Worm (Caenorhabditis elegans) whole organism, midembryonic: ENCODE measurements around the gene C39E9.12.

Experiments used
- T22C8.4 ChIP-seq: fragments of 200-800 bp; sonication (Bioruptor generic); IDR thresholded peaks from 2 replicates; pipeline ENCODE4 v1.3.6; 2022; ENCODE audit warnings: missing genetic modification characterization, missing compliant biosample characterization
- cog-1 ChIP-seq: sonication (generic microtip); optimal IDR thresholded peaks from 2 replicates; lab custom pipeline; 2016; ENCODE audit warnings: missing genetic modification characterization, missing compliant biosample characterization
- flt-1 ChIP-seq: fragments of 200-800 bp; sonication (Bioruptor generic); IDR thresholded peaks from 2 replicates; pipeline ENCODE4 v1.3.6; 2022; ENCODE audit warnings: missing genetic modification characterization, missing compliant biosample characterization
- klf-2 ChIP-seq: fragments of 200-800 bp; sonication (Bioruptor generic); conservative IDR thresholded peaks from 2 replicates; pipeline ENCODE4 v1.3.6; 2022; ENCODE audit warnings: missing genetic modification reagents, missing genetic modification characterization, missing compliant biosample characterization
- med-1 ChIP-seq: sonication (generic microtip); optimal IDR thresholded peaks from 2 replicates; lab custom pipeline; 2017; ENCODE audit warnings: missing genetic modification characterization, mild to moderate bottlenecking, missing compliant biosample characterization, antibody characterized with exemption, missing genetic modification reagents; ENCODE audit not compliant: insufficient read depth
- ref-1 ChIP-seq: fragments of 200-800 bp; sonication (Bioruptor generic); conservative IDR thresholded peaks from 2 replicates; pipeline ENCODE4 v1.3.6; 2022; ENCODE audit warnings: missing genetic modification reagents, missing genetic modification characterization, missing compliant biosample characterization
- tab-1 ChIP-seq: fragments of 200-800 bp; sonication (Bioruptor generic); IDR thresholded peaks from 2 replicates; pipeline ENCODE4 v1.3.6; 2022; ENCODE audit warnings: missing genetic modification characterization, missing compliant biosample characterization
- ztf-23 ChIP-seq: fragments of 200-800 bp; sonication (Bioruptor generic); IDR thresholded peaks from 2 replicates; pipeline ENCODE4 v1.3.6; 2022; ENCODE audit warnings: missing genetic modification reagents, missing genetic modification characterization, missing compliant biosample characterization

DNA sequence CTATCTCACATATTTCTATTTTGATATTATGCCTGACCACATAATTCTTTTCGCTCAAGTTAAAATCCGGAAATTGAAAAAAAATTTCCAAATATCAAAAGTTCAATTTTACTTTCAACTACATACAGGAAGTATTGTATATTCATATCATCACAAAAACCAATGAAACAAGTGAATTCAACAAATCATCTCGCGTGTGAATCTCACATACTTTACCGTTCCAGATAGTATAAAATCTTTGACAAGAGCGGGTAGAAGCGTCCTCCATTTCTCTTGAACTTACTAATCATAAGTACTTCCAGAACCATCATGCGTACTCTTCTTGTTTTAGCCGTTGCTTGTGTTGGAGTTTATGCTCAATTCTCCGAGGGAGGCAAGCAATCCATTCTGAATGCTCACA, 22.4 kb upstream of the C39E9.12 start, which contains the start of gene scl-8:
- TF ChIP-seq ztf-23 = no peak
- TF ChIP-seq cog-1 (tag; lab: Kevin White, UChicago) = no peak
- TF ChIP-seq T22C8.4 = no peak
- TF ChIP-seq klf-2 (GFP tag; lab: Robert Waterston, UW) = no peak
- TF ChIP-seq flt-1 = no peak
- no peak for TF ChIP-seq tab-1 (GFP tag; lab: Robert Waterston, UW)
- no peak for TF ChIP-seq ref-1
- TF ChIP-seq med-1 = no peak
